Fruit fly (Drosophila melanogaster) whole organism, embryonic: ENCODE measurements around the gene CG42258.

Source experiments
- Atf-2 ChIP-seq: fragments of 200-800 bp; sonication (Bioruptor generic); optimal IDR thresholded peaks from 2 replicates; lab custom pipeline; 2016; ENCODE audit warnings: missing biosample characterization, missing genetic modification characterization
- Awh ChIP-seq: fragments of 200-800 bp; sonication (Bioruptor generic); IDR thresholded peaks from 2 replicates; pipeline ENCODE4, ENCODE4 v1.3.6; 2022; ENCODE audit warnings: missing biosample characterization, missing genetic modification characterization
- CG10543 ChIP-seq: fragments of 200-800 bp; sonication (Bioruptor generic); optimal IDR thresholded peaks from 3 replicates; lab custom pipeline; 2017; ENCODE audit warnings: missing biosample characterization, mild to moderate bottlenecking, missing genetic modification characterization, moderate library complexity
- CG10959 ChIP-seq: fragments of 200-800 bp; sonication (Bioruptor generic); IDR thresholded peaks from 2 replicates; pipeline ENCODE4 v1.3.6; 2022; ENCODE audit warnings: missing biosample characterization, missing genetic modification characterization
- CG11398 ChIP-seq: fragments of 200-800 bp; sonication (Bioruptor generic); optimal IDR thresholded peaks from 2 replicates; lab custom pipeline; 2016; ENCODE audit warnings: missing biosample characterization, missing genetic modification characterization
- CG11695 ChIP-seq: fragments of 200-800 bp; sonication (Bioruptor generic); IDR thresholded peaks from 3 replicates; pipeline ENCODE4 v1.3.6; 2022; ENCODE audit warnings: missing biosample characterization, missing genetic modification characterization
- CG12659 ChIP-seq: fragments of 200-800 bp; sonication (Bioruptor generic); optimal IDR thresholded peaks from 3 replicates; lab custom pipeline; 2017; ENCODE audit warnings: mild to moderate bottlenecking, missing biosample characterization, missing genetic modification reagents, missing genetic modification characterization
- CG13624 ChIP-seq: fragments of 200-800 bp; sonication (Bioruptor generic); optimal IDR thresholded peaks from 2 replicates; lab custom pipeline; 2016; ENCODE audit warnings: missing biosample characterization, missing genetic modification characterization
- CG16779 ChIP-seq: fragments of 200-800 bp; sonication (Bioruptor generic); IDR thresholded peaks from 2 replicates; pipeline ENCODE4 v1.3.6; 2022; ENCODE audit warnings: missing biosample characterization, missing genetic modification characterization
- CG16863 ChIP-seq: fragments of 200-800 bp; sonication (Bioruptor generic); optimal IDR thresholded peaks from 3 replicates; lab custom pipeline; 2016; ENCODE audit warnings: missing biosample characterization, missing genetic modification characterization
- CG18262 ChIP-seq: fragments of 200-800 bp; optimal IDR thresholded peaks from 3 replicates; lab custom pipeline; 2019; ENCODE audit warnings: missing biosample characterization, mild to moderate bottlenecking, missing genetic modification characterization, moderate library complexity
- CG2120 ChIP-seq: fragments of 200-800 bp; sonication (Bioruptor generic); optimal IDR thresholded peaks from 3 replicates; lab custom pipeline; 2016; ENCODE audit warnings: missing biosample characterization, missing genetic modification characterization
- CG2712 ChIP-seq: fragments of 200-800 bp; optimal IDR thresholded peaks from 3 replicates; lab custom pipeline; 2019; ENCODE audit warnings: missing biosample characterization, mild to moderate bottlenecking, missing genetic modification characterization, moderate library complexity
- CG32532 ChIP-seq: fragments of 200-800 bp; sonication (Bioruptor generic); IDR thresholded peaks from 2 replicates; pipeline ENCODE4 v1.3.6; 2022; ENCODE audit warnings: missing biosample characterization, missing genetic modification characterization
- CG32772 ChIP-seq: fragments of 200-800 bp; sonication (Bioruptor generic); IDR thresholded peaks from 2 replicates; pipeline ENCODE4 v1.3.6; 2022; ENCODE audit warnings: missing biosample characterization, missing genetic modification characterization
- CG34224 ChIP-seq: fragments of 200-800 bp; sonication (Bioruptor generic); IDR thresholded peaks from 3 replicates; pipeline ENCODE4 v1.3.6; 2022; ENCODE audit warnings: missing biosample characterization, missing genetic modification characterization; ENCODE audit not compliant: partially characterized antibody
- CG34376 ChIP-seq: fragments of 200-800 bp; sonication (Bioruptor generic); optimal IDR thresholded peaks from 2 replicates; lab custom pipeline; 2018; ENCODE audit warnings: missing biosample characterization, mild to moderate bottlenecking, missing genetic modification characterization
- CG6683 ChIP-seq: fragments of 200-800 bp; sonication (Bioruptor generic); optimal IDR thresholded peaks from 2 replicates; lab custom pipeline; 2017; ENCODE audit warnings: missing biosample characterization, mild to moderate bottlenecking, missing genetic modification characterization, missing genetic modification reagents
- CG6689 ChIP-seq: fragments of 200-800 bp; sonication (Bioruptor generic); IDR thresholded peaks from 2 replicates; pipeline ENCODE4 v1.3.6; 2022; ENCODE audit warnings: missing biosample characterization, missing genetic modification characterization
- CG7928 ChIP-seq: fragments of 200-800 bp; sonication (Bioruptor generic); optimal IDR thresholded peaks from 2 replicates; lab custom pipeline; 2017; ENCODE audit warnings: missing biosample characterization, mild to moderate bottlenecking, missing genetic modification characterization
- CG9932 ChIP-seq: fragments of 200-800 bp; sonication (Bioruptor generic); IDR thresholded peaks from 2 replicates; pipeline ENCODE4 v1.3.6; 2022; ENCODE audit warnings: missing biosample characterization, missing genetic modification characterization
- D19A ChIP-seq: fragments of 200-800 bp; optimal IDR thresholded peaks from 3 replicates; lab custom pipeline; 2019; ENCODE audit warnings: missing biosample characterization, mild to moderate bottlenecking, missing genetic modification characterization, moderate library complexity
- Dad ChIP-seq: fragments of 200-800 bp; sonication (Bioruptor generic); optimal IDR thresholded peaks from 3 replicates; lab custom pipeline; 2016; ENCODE audit warnings: missing biosample characterization, missing genetic modification characterization
- HLH54F ChIP-seq: fragments of 200-800 bp; sonication (Bioruptor generic); optimal IDR thresholded peaks from 3 replicates; lab custom pipeline; 2016; ENCODE audit warnings: missing biosample characterization, missing genetic modification characterization
- Hey ChIP-seq: fragments of 200-800 bp; sonication (Bioruptor generic); optimal IDR thresholded peaks from 3 replicates; lab custom pipeline; 2018; ENCODE audit warnings: missing biosample characterization, mild to moderate bottlenecking, missing genetic modification characterization
- Hr39 ChIP-seq: fragments of >200 bp; optimal IDR thresholded peaks from 2 replicates; lab custom pipeline; 2017
- Hr51 ChIP-seq, 2 experiments: fragments of 200-800 bp; sonication (Bioruptor generic); optimal IDR thresholded peaks; 2 replicates in 1 of 2; 3 replicates in 1 of 2; lab custom pipeline; 2016 to 2018; ENCODE audit warnings: missing biosample characterization in 2 of 2, missing genetic modification characterization in 2 of 2, mild to moderate bottlenecking in 1 of 2, moderate library complexity in 1 of 2
- MBD-R2 ChIP-seq: fragments of 200-800 bp; sonication (Bioruptor generic); IDR thresholded peaks from 2 replicates; pipeline ENCODE4 v1.3.6; 2022; ENCODE audit warnings: missing biosample characterization, missing genetic modification characterization
- TFAM ChIP-seq: fragments of 200-800 bp; sonication (Bioruptor generic); optimal IDR thresholded peaks from 2 replicates; lab custom pipeline; 2017; ENCODE audit warnings: missing biosample characterization, missing genetic modification characterization, inconsistent platforms
- Taf1 ChIP-seq: fragments of 200-800 bp; sonication (Bioruptor generic); IDR thresholded peaks from 2 replicates; pipeline ENCODE4 v1.3.6; 2022; ENCODE audit warnings: missing biosample characterization, missing genetic modification characterization
- Trl ChIP-seq, 3 experiments: fragments of >200 bp in 2 of 3; fragments of 200-800 bp in 1 of 3; sonication (Bioruptor generic) in 1 of 3; optimal IDR thresholded peaks; 2 replicates in 1 of 3; 3 replicates in 2 of 3; lab custom pipeline; 2016 to 2017; ENCODE audit warnings: missing biosample characterization in 1 of 3, missing genetic modification characterization in 1 of 3
- abd-A ChIP-seq: fragments of 200-800 bp; sonication (Bioruptor generic); optimal IDR thresholded peaks from 3 replicates; lab custom pipeline; 2019; ENCODE audit warnings: missing biosample characterization, mild to moderate bottlenecking, missing genetic modification characterization, moderate library complexity
- bcd ChIP-seq: fragments of 200-800 bp; sonication (Bioruptor generic); optimal IDR thresholded peaks from 2 replicates; lab custom pipeline; 2017; ENCODE audit warnings: missing biosample characterization, mild to moderate bottlenecking, missing genetic modification characterization
- bsh ChIP-seq, 2 experiments: fragments of 200-800 bp; sonication (Bioruptor generic); optimal IDR thresholded peaks; 2 replicates each; lab custom pipeline; 2017 to 2018; ENCODE audit warnings: mild to moderate bottlenecking in 2 of 2, missing biosample characterization in 2 of 2, missing genetic modification characterization in 2 of 2, moderate library complexity in 1 of 2
- btn ChIP-seq: fragments of 200-800 bp; sonication (Bioruptor generic); optimal IDR thresholded peaks from 2 replicates; lab custom pipeline; 2016; ENCODE audit warnings: missing biosample characterization, missing genetic modification characterization
- chn ChIP-seq: fragments of 200-800 bp; sonication (Bioruptor generic); optimal IDR thresholded peaks from 2 replicates; lab custom pipeline; 2016; ENCODE audit warnings: missing biosample characterization, missing genetic modification characterization
- crc ChIP-seq: fragments of 200-800 bp; sonication (Bioruptor generic); optimal IDR thresholded peaks from 2 replicates; lab custom pipeline; 2016; ENCODE audit warnings: missing biosample characterization, missing genetic modification characterization
- gfzf ChIP-seq: fragments of 200-800 bp; sonication (Bioruptor generic); optimal IDR thresholded peaks from 2 replicates; lab custom pipeline; 2016; ENCODE audit warnings: missing biosample characterization, mild to moderate bottlenecking, missing genetic modification characterization, moderate library complexity
- gt ChIP-seq: fragments of 200-800 bp; sonication (Bioruptor generic); IDR thresholded peaks from 2 replicates; pipeline ENCODE4 v1.3.6; 2022; ENCODE audit warnings: missing biosample characterization, missing genetic modification characterization
- h ChIP-seq: fragments of >200 bp; optimal IDR thresholded peaks from 2 replicates; lab custom pipeline; 2017
- hkb ChIP-seq, 2 experiments: fragments of 200-800 bp in 1 of 2; fragments of >200 bp in 1 of 2; sonication (Bioruptor generic) in 1 of 2; IDR thresholded peaks in 1 of 2; optimal IDR thresholded peaks in 1 of 2; 2 replicates each; pipeline versions ENCODE4 v1.3.6 to Lab custom; 2017 to 2022; ENCODE audit warnings: missing biosample characterization in 1 of 2, missing genetic modification characterization in 1 of 2
- mam ChIP-seq: fragments of 200-800 bp; sonication (Bioruptor generic); optimal IDR thresholded peaks from 3 replicates; lab custom pipeline; 2016; ENCODE audit warnings: missing biosample characterization, missing genetic modification characterization
- nerfin-1 ChIP-seq: fragments of 200-800 bp; sonication (Bioruptor generic); optimal IDR thresholded peaks from 3 replicates; lab custom pipeline; 2019; ENCODE audit warnings: missing biosample characterization, mild to moderate bottlenecking, missing genetic modification characterization, moderate library complexity
- org-1 ChIP-seq: fragments of 200-800 bp; sonication (Bioruptor generic); optimal IDR thresholded peaks from 2 replicates; lab custom pipeline; 2017; ENCODE audit warnings: missing biosample characterization, missing genetic modification characterization
- pnt ChIP-seq: fragments of 200-800 bp; sonication (Bioruptor generic); optimal IDR thresholded peaks from 3 replicates; lab custom pipeline; 2016; ENCODE audit warnings: missing biosample characterization, missing genetic modification characterization
- prd ChIP-seq, 3 experiments: fragments of >200 bp in 2 of 3; fragments of 200-800 bp in 1 of 3; sonication (Bioruptor generic) in 1 of 3; optimal IDR thresholded peaks in 2 of 3; IDR thresholded peaks in 1 of 3; 2 replicates in 2 of 3; 3 replicates in 1 of 3; pipeline versions ENCODE4 v1.3.6 to Lab custom; 2017 to 2022; ENCODE audit warnings: missing biosample characterization in 1 of 3, missing genetic modification characterization in 1 of 3
- ranshi ChIP-seq: fragments of 200-800 bp; sonication (Bioruptor generic); IDR thresholded peaks from 2 replicates; pipeline ENCODE4 v1.3.6; 2022; ENCODE audit warnings: missing biosample characterization, missing genetic modification characterization
- ttk ChIP-seq: fragments of 200-800 bp; sonication (Bioruptor generic); IDR thresholded peaks from 2 replicates; pipeline ENCODE4 v2.1.2; 2022; ENCODE audit warnings: missing biosample characterization, missing genetic modification characterization
- vfl ChIP-seq: fragments of 200-800 bp; sonication (Bioruptor generic); optimal IDR thresholded peaks from 2 replicates; lab custom pipeline; 2016; ENCODE audit warnings: missing biosample characterization, missing genetic modification characterization

The CG42258 gene

dm6 chrX:12466541-12467240 is 3.4 kb downstream of the CG42258 start (continued):
- peak; percentile 47 for TF ChIP-seq D19A
- TF ChIP-seq CG18262 (tag; lab: Kevin White, UChicago): peak; percentile 47
- peak; percentile 68 for TF ChIP-seq CG2120
- no peak for TF ChIP-seq CG7928 (GFP tag; lab: Kevin White, UChicago)
- TF ChIP-seq CG32772 (GFP tag; lab: Robert Waterston, UW): no peak
- TF ChIP-seq MBD-R2 (GFP tag; lab: Robert Waterston, UW): no peak
- no peak for TF ChIP-seq btn (GFP tag; lab: Kevin White, UChicago)
- peak; percentile 18 for TF ChIP-seq CG11398 (GFP tag; lab: Kevin White, UChicago)
- TF ChIP-seq Atf-2 (GFP tag; lab: Kevin White, UChicago): peak; percentile 41
- TF ChIP-seq bcd (GFP tag; lab: Kevin White, UChicago): peak; percentile 41
- TF ChIP-seq CG11695 (GFP tag; lab: Robert Waterston, UW): peak; percentile 24; the same call in 1 of the 3 replicates
- TF ChIP-seq CG6683: no peak
- no peak for TF ChIP-seq vfl (GFP tag; lab: Kevin White, UChicago)
- TF ChIP-seq prd (optimal IDR thresholded peaks at IDR 0.05; lab: Kevin White, UChicago): no peak
- TF ChIP-seq prd (GFP tag; IDR thresholded peaks at IDR 0.05; lab: Robert Waterston, UW): peak; percentile 39; the same call in 2 of the 3 replicates
- peak; percentile 53 for TF ChIP-seq abd-A (tag; lab: Kevin White, UChicago)
- TF ChIP-seq HLH54F (GFP tag; lab: Kevin White, UChicago): peak; percentile 40
- TF ChIP-seq Dad: peak; percentile 20
- TF ChIP-seq CG34224: no peak
- no peak for TF ChIP-seq ranshi
- no peak for TF ChIP-seq Trl (optimal IDR thresholded peaks at IDR 0.05; lab: Kevin White, UChicago)
- peak; percentile 26 for TF ChIP-seq Trl (GFP tag; optimal IDR thresholded peaks at IDR 0.05; lab: Kevin White, UChicago)
- TF ChIP-seq CG16779 (GFP tag; lab: Robert Waterston, UW): no peak
- no peak for TF ChIP-seq gt (GFP tag; lab: Robert Waterston, UW)
- TF ChIP-seq CG2712 (tag; lab: Kevin White, UChicago): peak; percentile 32
- TF ChIP-seq CG16863 (GFP tag; lab: Kevin White, UChicago): peak; percentile 13
- TF ChIP-seq ttk (GFP tag; lab: Robert Waterston, UW): no peak
- no peak for TF ChIP-seq TFAM
- TF ChIP-seq pnt (GFP tag; lab: Kevin White, UChicago): peak; percentile 22
- TF ChIP-seq CG12659 (GFP tag; lab: Kevin White, UChicago): peak; percentile 41
- peak; percentile 51 for TF ChIP-seq crc (GFP tag; lab: Kevin White, UChicago)
- peak; percentile 46 for TF ChIP-seq org-1 (GFP tag; lab: Kevin White, UChicago)
- TF ChIP-seq CG6689 (GFP tag; lab: Robert Waterston, UW): no peak
- TF ChIP-seq CG9932 (GFP tag; lab: Robert Waterston, UW): peak; percentile 30; the same call in 1 of the 2 replicates
- no peak for TF ChIP-seq CG10959 (GFP tag; lab: Robert Waterston, UW)
- no peak for TF ChIP-seq Hr39 (lab: Kevin White, UChicago)
- peak; percentile 52 for TF ChIP-seq mam (GFP tag; lab: Kevin White, UChicago)
- TF ChIP-seq CG32532 (GFP tag; lab: Robert Waterston, UW): peak; percentile 24; the same call in 1 of the 2 replicates
- TF ChIP-seq Awh (GFP tag; lab: Robert Waterston, UW): no peak
- TF ChIP-seq Taf1 (GFP tag; lab: Robert Waterston, UW): no peak
- TF ChIP-seq CG34376: peak; percentile 23
- no peak for TF ChIP-seq gfzf (GFP tag; lab: Kevin White, UChicago)
- TF ChIP-seq CG10543 (GFP tag; lab: Kevin White, UChicago): peak; percentile 45
- TF ChIP-seq Hey (tag; lab: Kevin White, UChicago): no peak
- peak; percentile 52 for TF ChIP-seq nerfin-1
- TF ChIP-seq bsh (GFP tag; optimal IDR thresholded peaks at IDR 0.05; lab: Kevin White, UChicago): peak in 1 of 2 experiments; percentile 35
- TF ChIP-seq Hr51 (GFP tag; optimal IDR thresholded peaks at IDR 0.05; lab: Kevin White, UChicago): peak; percentile 0 to 65
- no peak for TF ChIP-seq hkb (optimal IDR thresholded peaks at IDR 0.05; lab: Kevin White, UChicago)
- TF ChIP-seq hkb (GFP tag; IDR thresholded peaks at IDR 0.05; lab: Robert Waterston, UW): peak; percentile 33; the same call in 1 of the 2 replicates
- TF ChIP-seq chn (GFP tag; lab: Kevin White, UChicago): peak; percentile 29
- TF ChIP-seq CG13624 (GFP tag; lab: Kevin White, UChicago): peak; percentile 25
- no peak for TF ChIP-seq h
